Worm (Caenorhabditis elegans): Measurements from ENCODE around the gene C06E2.1.

ce11 chrX:8857904-8858612 lies 16.6 kb downstream of the C06E2.1 start, which contains the start of gene C06E2.5:
- TF ChIP-seq flt-1 (GFP tag; IDR thresholded peaks at IDR 0.05) (no peak), ztf-23 (GFP tag; IDR thresholded peaks at IDR 0.05) (no peak), klf-2 (GFP tag; conservative IDR thresholded peaks at IDR 0.05) (no peak), ref-1 (GFP tag; conservative IDR thresholded peaks at IDR 0.05) (no peak), tab-1 (GFP tag; IDR thresholded peaks at IDR 0.05) (no peak), cog-1 (tag; optimal IDR thresholded peaks at IDR 0.05) (no peak), ztf-29 (GFP tag; IDR thresholded peaks at IDR 0.05) (no peak)

All from whole organism, midembryonic.